Fruit fly (Drosophila melanogaster): Measurements from ENCODE around the gene ihog.

dm6 chr2L:6968013-6968517 is 19.5 kb upstream of the ihog start:
- TF ChIP-seq Eip78C (GFP tag), result peak; percentile 86
- TF ChIP-seq CG32006 (GFP tag; optimal IDR thresholded peaks at IDR 0.05), result peak; percentile 21
- peak; percentile 35 for TF ChIP-seq CG8632 (GFP tag; optimal IDR thresholded peaks at IDR 0.05)

All from whole organism, prepupa.